Fruit fly (Drosophila melanogaster): ENCODE results near the gene mtgo.

Gene mtgo

dm6 chr2L:16676651-16677359, 132.0 kb downstream of the mtgo start, which contains the start of the genes Trpgamma and her (continued):
- TF ChIP-seq CG34376 (GFP tag; optimal IDR thresholded peaks at IDR 0.05): no peak
- TF ChIP-seq CG2678 (tag; optimal IDR thresholded peaks at IDR 0.05): no peak
- TF ChIP-seq pb (GFP tag; optimal IDR thresholded peaks at IDR 0.05): no peak
- 0 out of 3 replicates have a peak, but pooled peaks have one; percentile 28 for TF ChIP-seq CG3726 (GFP tag; IDR thresholded peaks at IDR 0.05)
- no peak for TF ChIP-seq cwo (GFP tag; optimal IDR thresholded peaks at IDR 0.05)
- TF ChIP-seq corto (GFP tag; optimal IDR thresholded peaks at IDR 0.05): no peak
- no peak for TF ChIP-seq kay (GFP tag; optimal IDR thresholded peaks at IDR 0.05)
- no peak for TF ChIP-seq CG4424 (GFP tag; optimal IDR thresholded peaks at IDR 0.05)
- no peak for TF ChIP-seq B-H1 (GFP tag; IDR thresholded peaks at IDR 0.05)
- TF ChIP-seq CG7839 (tag; optimal IDR thresholded peaks at IDR 0.05): no peak
- TF ChIP-seq CG2129 (GFP tag; IDR thresholded peaks at IDR 0.05; ENCODE audit: partially characterized antibody): peak; percentile 75
- TF ChIP-seq Eip74EF (GFP tag; optimal IDR thresholded peaks at IDR 0.05): no peak
- TF ChIP-seq yki (optimal IDR thresholded peaks at IDR 0.05): no peak
- no peak for TF ChIP-seq Xrp1 (GFP tag; IDR thresholded peaks at IDR 0.05)
- TF ChIP-seq az2 (GFP tag; optimal IDR thresholded peaks at IDR 0.05): no peak
- no peak for TF ChIP-seq en (GFP tag; optimal IDR thresholded peaks at IDR 0.05)
- TF ChIP-seq Awh (GFP tag; IDR thresholded peaks at IDR 0.05): no peak
- TF ChIP-seq CG12744 (GFP tag; optimal IDR thresholded peaks at IDR 0.05): no peak
- no peak for TF ChIP-seq z (GFP tag; IDR thresholded peaks at IDR 0.05)
- peak; percentile 86 for TF ChIP-seq bbx (GFP tag; IDR thresholded peaks at IDR 0.05; ENCODE audit: partially characterized antibody)
- TF ChIP-seq Atf3 (GFP tag; optimal IDR thresholded peaks at IDR 0.05): no peak
- no peak for TF ChIP-seq CG8089 (GFP tag; optimal IDR thresholded peaks at IDR 0.05)
- TF ChIP-seq Sox100B (GFP tag; optimal IDR thresholded peaks at IDR 0.05): no peak
- TF ChIP-seq bcd (GFP tag; optimal IDR thresholded peaks at IDR 0.05): peak; percentile 18
- TF ChIP-seq gsb-n (tag; optimal IDR thresholded peaks at IDR 0.05): no peak
- peak; percentile 41 for TF ChIP-seq CG30020 (tag; optimal IDR thresholded peaks at IDR 0.05)
- TF ChIP-seq nmo (GFP tag; optimal IDR thresholded peaks at IDR 0.05): peak; percentile 52
- TF ChIP-seq row (GFP tag; IDR thresholded peaks at IDR 0.05): peak; percentile 38; the same call in 1 of the 3 replicates
- TF ChIP-seq CG2120 (GFP tag; optimal IDR thresholded peaks at IDR 0.05): peak; percentile 40
- TF ChIP-seq slp2 (GFP tag; optimal IDR thresholded peaks at IDR 0.05): no peak
- no peak for TF ChIP-seq CG8281 (tag; optimal IDR thresholded peaks at IDR 0.05)
- TF ChIP-seq crc (GFP tag; optimal IDR thresholded peaks at IDR 0.05): no peak
- no peak for TF ChIP-seq Blimp-1 (GFP tag; optimal IDR thresholded peaks at IDR 0.05)
- peak; percentile 90 for TF ChIP-seq Opbp (GFP tag; IDR thresholded peaks at IDR 0.05; ENCODE audit: partially characterized antibody)
- TF ChIP-seq Sry-β (GFP tag; optimal IDR thresholded peaks at IDR 0.05): no peak
- TF ChIP-seq Hmx (GFP tag; optimal IDR thresholded peaks at IDR 0.05): no peak
- TF ChIP-seq pita (GFP tag; optimal IDR thresholded peaks at IDR 0.05): no peak
- TF ChIP-seq hbn (GFP tag; IDR thresholded peaks at IDR 0.05; ENCODE audit: partially characterized antibody): peak; percentile 88
- no peak for TF ChIP-seq rib (GFP tag; IDR thresholded peaks at IDR 0.05)
- peak; percentile 73 for TF ChIP-seq tna (GFP tag; IDR thresholded peaks at IDR 0.05; ENCODE audit: partially characterized antibody)
- no peak for TF ChIP-seq ara (GFP tag; IDR thresholded peaks at IDR 0.05)
- TF ChIP-seq Fer1 (GFP tag; optimal IDR thresholded peaks at IDR 0.05): no peak
- peak; percentile 81 for TF ChIP-seq Sry-δ (GFP tag; optimal IDR thresholded peaks at IDR 0.05)
- TF ChIP-seq CG16779 (GFP tag; IDR thresholded peaks at IDR 0.05): no peak
- peak; percentile 53 for TF ChIP-seq gro (GFP tag; optimal IDR thresholded peaks at IDR 0.05)
- no peak for TF ChIP-seq CG32532 (GFP tag; IDR thresholded peaks at IDR 0.05)
- peak; percentile 92 for TF ChIP-seq E2f2 (GFP tag; IDR thresholded peaks at IDR 0.05)
- no peak for TF ChIP-seq CG6654 (GFP tag; optimal IDR thresholded peaks at IDR 0.05)
- TF ChIP-seq CG12071 (GFP tag; optimal IDR thresholded peaks at IDR 0.05): no peak
- peak; percentile 2 for TF ChIP-seq tin (GFP tag; optimal IDR thresholded peaks at IDR 0.05)

Measured in whole organism, embryonic.